Worm (Caenorhabditis elegans): Measurements from ENCODE around the gene srw-139.
"Not testable (repeated sequence)": the region's sequence is repeated elsewhere in the genome, so short reads cannot be mapped to it uniquely, and the experiment has no call there.

ce11 chrV:2975285-2975684 lies 9.9 kb downstream of the srw-139 start, which contains the start of gene srw-123:
- not testable (repeated sequence) for TF ChIP-seq med-1 (GFP tag; optimal IDR thresholded peaks at IDR 0.05; ENCODE audit: insufficient read depth); flt-1 (GFP tag; IDR thresholded peaks at IDR 0.05); T22C8.4 (GFP tag; IDR thresholded peaks at IDR 0.05); klf-2 (GFP tag; conservative IDR thresholded peaks at IDR 0.05); ztf-29 (GFP tag; IDR thresholded peaks at IDR 0.05); cog-1 (tag; optimal IDR thresholded peaks at IDR 0.05); tab-1 (GFP tag; IDR thresholded peaks at IDR 0.05)

Measured in whole organism, midembryonic.